Worm (Caenorhabditis elegans) whole organism, young adult: ENCODE results near the gene ZK512.2.

ENCODE experiments used
- B0336.3 ChIP-seq: fragments of 200-800 bp; sonication (Bioruptor generic); IDR thresholded peaks from 2 replicates; pipeline ENCODE4 v1.3.6; 2022; ENCODE audit warnings: missing genetic modification characterization, missing compliant biosample characterization
- C06A6.2 ChIP-seq: fragments of 200-800 bp; sonication (Bioruptor generic); conservative IDR thresholded peaks from 2 replicates; pipeline ENCODE4 v1.3.6; 2022; ENCODE audit warnings: missing genetic modification characterization, missing compliant biosample characterization
- D2030.7 ChIP-seq: fragments of 200-800 bp; sonication (Bioruptor generic); IDR thresholded peaks from 2 replicates; pipeline ENCODE4 v1.3.6; 2022; ENCODE audit warnings: missing genetic modification reagents, missing genetic modification characterization, missing compliant biosample characterization
- F37B4.10 ChIP-seq: fragments of 200-800 bp; sonication (Bioruptor generic); IDR thresholded peaks from 2 replicates; pipeline ENCODE4 v1.3.6; 2022; ENCODE audit warnings: missing genetic modification characterization, missing compliant biosample characterization
- F39B2.1 ChIP-seq: fragments of 200-800 bp; sonication (Bioruptor generic); IDR thresholded peaks from 2 replicates; pipeline ENCODE4 v1.3.6; 2022; ENCODE audit warnings: missing genetic modification reagents, missing genetic modification characterization, missing compliant biosample characterization
- F57C9.4 ChIP-seq: sonication (generic microtip); optimal IDR thresholded peaks from 2 replicates; lab custom pipeline; 2017; ENCODE audit warnings: mild to moderate bottlenecking, missing genetic modification characterization, missing compliant biosample characterization
- K11D2.4 ChIP-seq: fragments of 200-800 bp; sonication (Bioruptor generic); IDR thresholded peaks from 2 replicates; pipeline ENCODE4 v1.3.6; 2022; ENCODE audit warnings: missing genetic modification reagents, missing genetic modification characterization, missing compliant biosample characterization
- T26A5.8 ChIP-seq: sonication (generic microtip); optimal IDR thresholded peaks from 2 replicates; lab custom pipeline; 2016; ENCODE audit warnings: missing genetic modification characterization, missing compliant biosample characterization
- Y79H2A.3 ChIP-seq: fragments of 200-800 bp; sonication (Bioruptor generic); conservative IDR thresholded peaks from 2 replicates; pipeline ENCODE4 v1.3.6; 2022; ENCODE audit warnings: missing genetic modification reagents, missing genetic modification characterization, missing compliant biosample characterization
- athp-1 ChIP-seq: sonication (generic microtip); optimal IDR thresholded peaks from 2 replicates; lab custom pipeline; 2017; ENCODE audit warnings: mild to moderate bottlenecking, missing genetic modification characterization, missing compliant biosample characterization
- attf-6 ChIP-seq: fragments of 200-800 bp; sonication (Bioruptor generic); IDR thresholded peaks from 2 replicates; pipeline ENCODE4 v1.3.6; 2022; ENCODE audit warnings: missing genetic modification reagents, missing genetic modification characterization, missing compliant biosample characterization
- bed-1 ChIP-seq: fragments of 200-800 bp; sonication (Bioruptor generic); IDR thresholded peaks from 2 replicates; pipeline ENCODE4 v1.3.6; 2022; ENCODE audit warnings: missing genetic modification reagents, missing genetic modification characterization, missing compliant biosample characterization
- bed-2 ChIP-seq: fragments of 200-800 bp; sonication (Bioruptor generic); IDR thresholded peaks from 2 replicates; pipeline ENCODE4 v1.3.6; 2022; ENCODE audit warnings: missing genetic modification reagents, missing genetic modification characterization, missing compliant biosample characterization
- ceh-27 ChIP-seq: fragments of 200-800 bp; sonication (Bioruptor generic); optimal IDR thresholded peaks from 2 replicates; lab custom pipeline; 2018; ENCODE audit warnings: mild to moderate bottlenecking, missing genetic modification characterization, moderate library complexity, missing compliant biosample characterization
- ceh-79 ChIP-seq: sonication (generic microtip); optimal IDR thresholded peaks from 2 replicates; lab custom pipeline; 2017; ENCODE audit warnings: mild to moderate bottlenecking, missing genetic modification characterization, missing compliant biosample characterization
- ceh-91 ChIP-seq: fragments of 200-800 bp; sonication (Bioruptor generic); IDR thresholded peaks from 2 replicates; pipeline ENCODE4 v1.3.6; 2022; ENCODE audit warnings: missing genetic modification reagents, missing genetic modification characterization, missing compliant biosample characterization
- die-1 ChIP-seq: sonication (generic microtip); optimal IDR thresholded peaks from 2 replicates; lab custom pipeline; 2016; ENCODE audit warnings: missing genotype, mild to moderate bottlenecking, missing genetic modification characterization, missing compliant biosample characterization
- egl-18 ChIP-seq: fragments of 200-800 bp; sonication (Bioruptor generic); IDR thresholded peaks from 2 replicates; pipeline ENCODE4 v1.3.6; 2022; ENCODE audit warnings: missing genetic modification reagents, missing genetic modification characterization, missing compliant biosample characterization
- egl-44 ChIP-seq: fragments of 200-800 bp; sonication (Bioruptor generic); IDR thresholded peaks from 2 replicates; pipeline ENCODE4 v1.3.6; 2022; ENCODE audit warnings: missing genetic modification reagents, missing genetic modification characterization, missing compliant biosample characterization
- ekl-4 ChIP-seq: fragments of 200-800 bp; sonication (Bioruptor generic); IDR thresholded peaks from 2 replicates; pipeline ENCODE4 v1.3.6; 2022; ENCODE audit warnings: missing genetic modification reagents, missing genetic modification characterization, missing compliant biosample characterization
- him-1 ChIP-seq: sonication (generic microtip); optimal IDR thresholded peaks from 2 replicates; lab custom pipeline; 2016; ENCODE audit warnings: missing genotype, missing genetic modification reagents, missing genetic modification characterization, missing compliant biosample characterization
- hmg-1.2 ChIP-seq: fragments of 200-800 bp; sonication (Bioruptor generic); IDR thresholded peaks from 2 replicates; pipeline ENCODE4 v1.3.6; 2022; ENCODE audit warnings: missing genetic modification reagents, missing genetic modification characterization, missing compliant biosample characterization
- hmg-20 ChIP-seq: fragments of 200-800 bp; sonication (Bioruptor generic); IDR thresholded peaks from 2 replicates; pipeline ENCODE4 v1.3.6; 2022; ENCODE audit warnings: missing genetic modification reagents, missing genetic modification characterization, missing compliant biosample characterization
- hrde-1 ChIP-seq: sonication (generic microtip); optimal IDR thresholded peaks from 2 replicates; lab custom pipeline; 2016; ENCODE audit warnings: missing genetic modification characterization, mild to moderate bottlenecking, missing compliant biosample characterization, moderate library complexity, missing genotype, missing genetic modification reagents, borderline replicate concordance
- hsf-1 ChIP-seq: fragments of 200-800 bp; sonication (Bioruptor generic); IDR thresholded peaks from 2 replicates; pipeline ENCODE4 v1.3.6; 2022; ENCODE audit warnings: missing genetic modification reagents, missing genetic modification characterization, missing compliant biosample characterization
- lag-1 ChIP-seq: fragments of 200-800 bp; sonication (Bioruptor generic); IDR thresholded peaks from 2 replicates; pipeline ENCODE4 v1.3.6; 2022; ENCODE audit warnings: missing genetic modification reagents, missing genetic modification characterization, missing compliant biosample characterization
- lin-26 ChIP-seq: fragments of 200-800 bp; sonication (Bioruptor generic); IDR thresholded peaks from 2 replicates; pipeline ENCODE4 v1.3.6; 2022; ENCODE audit warnings: missing genetic modification reagents, missing genetic modification characterization, missing compliant biosample characterization
- lir-1 ChIP-seq: fragments of 200-800 bp; sonication (Bioruptor generic); conservative IDR thresholded peaks from 2 replicates; pipeline ENCODE4 v1.3.6; 2022; ENCODE audit warnings: missing genetic modification reagents, missing genetic modification characterization, missing compliant biosample characterization
- lsy-27 ChIP-seq: sonication (generic microtip); optimal IDR thresholded peaks from 2 replicates; lab custom pipeline; 2017; ENCODE audit warnings: missing genetic modification characterization, mild to moderate bottlenecking, missing compliant biosample characterization, antibody characterized with exemption, missing genotype, borderline replicate concordance; ENCODE audit not compliant: insufficient read depth
- madf-6 ChIP-seq: fragments of 200-800 bp; sonication (Bioruptor generic); IDR thresholded peaks from 2 replicates; pipeline ENCODE4 v1.3.6; 2022; ENCODE audit warnings: missing genetic modification reagents, missing genetic modification characterization, missing compliant biosample characterization
- mcd-1 ChIP-seq: fragments of 200-800 bp; sonication (Bioruptor generic); IDR thresholded peaks from 2 replicates; pipeline ENCODE4 v1.3.6; 2022; ENCODE audit warnings: missing genetic modification reagents, missing genetic modification characterization, missing compliant biosample characterization
- mes-4 ChIP-seq: sonication (generic microtip); optimal IDR thresholded peaks from 2 replicates; lab custom pipeline; 2016; ENCODE audit warnings: missing genotype, missing genetic modification characterization, missing compliant biosample characterization
- rec-8 ChIP-seq, 2 experiments: sonication (generic microtip); optimal IDR thresholded peaks; 2 replicates each; lab custom pipeline; 2016; ENCODE audit warnings: mild to moderate bottlenecking in 2 of 2, missing genetic modification characterization in 2 of 2, missing genetic modification reagents in 2 of 2, missing genotype in 2 of 2, missing biosample characterization in 1 of 2, missing compliant biosample characterization in 1 of 2, moderate library complexity in 1 of 2
- repo-1 ChIP-seq: sonication (generic microtip); optimal IDR thresholded peaks from 2 replicates; lab custom pipeline; 2017; ENCODE audit warnings: mild to moderate bottlenecking, missing genetic modification characterization, missing compliant biosample characterization
- rpc-1 ChIP-seq, 2 experiments: fragments of 150-350 bp in 1 of 2; sonication (generic microtip) in 1 of 2; optimal IDR thresholded peaks; 2 replicates each; lab custom pipeline; 2014 to 2018; ENCODE audit warnings: missing biosample characterization in 1 of 2, missing genetic modification characterization in 1 of 2, missing genetic modification reagents in 1 of 2, missing genotype in 1 of 2
- somi-1 ChIP-seq: fragments of 200-800 bp; sonication (Bioruptor generic); optimal IDR thresholded peaks from 2 replicates; lab custom pipeline; 2018; ENCODE audit warnings: mild to moderate bottlenecking, missing genetic modification characterization, missing compliant biosample characterization
- tlf-1 ChIP-seq: fragments of 200-800 bp; sonication (Bioruptor generic); optimal IDR thresholded peaks from 2 replicates; lab custom pipeline; 2018; ENCODE audit warnings: mild to moderate bottlenecking, missing genetic modification characterization, missing compliant biosample characterization
- xnd-1 ChIP-seq: sonication (generic microtip); optimal IDR thresholded peaks from 2 replicates; lab custom pipeline; 2016; ENCODE audit warnings: missing genotype, missing genetic modification reagents, missing genetic modification characterization, missing compliant biosample characterization
- zfh-2 ChIP-seq: fragments of 200-800 bp; sonication (Bioruptor generic); conservative IDR thresholded peaks from 2 replicates; pipeline ENCODE4 v1.3.6; 2022; ENCODE audit warnings: missing genetic modification reagents, missing genetic modification characterization, missing compliant biosample characterization
- ztf-22 ChIP-seq: fragments of 200-800 bp; sonication (Bioruptor generic); optimal IDR thresholded peaks from 2 replicates; lab custom pipeline; 2018; ENCODE audit warnings: mild to moderate bottlenecking, missing genetic modification characterization, moderate library complexity, missing compliant biosample characterization
- ztf-26 ChIP-seq: sonication (generic microtip); optimal IDR thresholded peaks from 2 replicates; lab custom pipeline; 2017; ENCODE audit warnings: missing genetic modification characterization, missing compliant biosample characterization
- ztf-6 ChIP-seq: fragments of 200-800 bp; sonication (Bioruptor generic); IDR thresholded peaks from 2 replicates; pipeline ENCODE4 v1.3.6; 2022; ENCODE audit warnings: missing genetic modification reagents, missing genetic modification characterization, missing compliant biosample characterization

The ZK512.2 gene

DNA sequence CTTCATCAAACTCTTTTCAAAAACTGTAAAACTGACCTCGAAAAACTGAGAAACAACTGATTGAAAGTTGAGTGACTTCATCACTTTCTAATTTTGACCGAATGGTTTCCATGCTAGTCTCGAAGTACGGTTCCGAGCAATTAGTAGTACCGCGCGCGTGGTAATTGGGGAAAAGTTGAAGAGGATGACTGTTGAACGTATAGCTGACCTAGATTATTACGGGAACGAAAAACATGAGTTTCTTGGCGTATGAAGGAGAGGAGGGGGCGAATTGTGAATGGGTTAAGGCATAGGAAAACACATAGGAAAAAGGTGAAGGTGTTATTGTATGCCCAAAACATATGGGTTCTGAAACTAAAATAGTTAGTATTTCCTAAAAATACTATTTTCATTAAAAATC is 17.0 kb upstream of the ZK512.2 start, which contains the start of gene ptr-9:
ptr-9 (minus strand) TSS at position 101 of the 400 bp plus-strand sequence.
- TF ChIP-seq ztf-26 (tag; lab: Kevin White, UChicago) = no peak
- no peak for TF ChIP-seq athp-1 (tag; lab: Kevin White, UChicago)
- TF ChIP-seq ekl-4 = no peak
- TF ChIP-seq B0336.3 (GFP tag; lab: Robert Waterston, UW) = no peak
- TF ChIP-seq ceh-79 (tag; lab: Kevin White, UChicago) = no peak

DNA sequence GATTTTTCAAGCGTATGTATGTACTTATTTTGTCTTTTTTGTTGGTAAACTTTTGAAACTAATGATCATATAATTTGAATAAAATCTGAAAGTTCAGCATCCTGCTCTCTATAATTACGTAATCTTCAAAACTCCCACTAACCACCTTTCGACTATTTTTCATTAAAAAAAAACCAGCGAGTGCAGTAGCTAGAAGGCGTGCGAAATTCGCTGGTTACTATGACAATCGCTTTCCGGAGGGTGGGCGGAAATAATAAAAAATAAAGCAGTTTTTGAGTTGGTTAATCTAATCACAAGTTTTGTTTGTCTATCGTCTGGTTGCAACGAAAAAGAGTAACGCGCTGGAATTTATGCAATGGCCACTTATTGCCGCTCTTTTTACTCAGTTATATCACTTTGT is 10.2 kb upstream of the ZK512.2 start, which contains the start of gene irld-34:
irld-34 (plus strand) TSS at position 301 of the 400 bp plus-strand sequence.
- no peak for TF ChIP-seq ztf-22 (GFP tag; lab: Kevin White, UChicago)
- no peak for TF ChIP-seq mcd-1 (GFP tag; lab: Robert Waterston, UW)
- TF ChIP-seq hsf-1 = no peak

- TF ChIP-seq lag-1 (GFP tag; lab: Robert Waterston, UW) (no peak), F39B2.1 (no peak), egl-44 (GFP tag; lab: Robert Waterston, UW) (no peak), rec-8 (tag; optimal IDR thresholded peaks at IDR 0.05; lab: Kevin White, UChicago) (no peak), rpc-1 (optimal IDR thresholded peaks at IDR 0.05; lab: Kevin White, UChicago) (no peak), rpc-1 (tag; optimal IDR thresholded peaks at IDR 0.05; lab: Kevin White, UChicago) (no peak), hmg-20 (GFP tag; lab: Robert Waterston, UW) (no peak), egl-18 (GFP tag; lab: Robert Waterston, UW) (no peak), somi-1 (GFP tag; lab: Kevin White, UChicago) (no peak), ztf-26 (tag; lab: Kevin White, UChicago) (no peak), xnd-1 (no peak), K11D2.4 (GFP tag; lab: Robert Waterston, UW) (no peak), bed-2 (GFP tag; lab: Robert Waterston, UW) (no peak), ztf-6 (GFP tag; lab: Robert Waterston, UW) (no peak), zfh-2 (GFP tag; lab: Robert Waterston, UW) (no peak), F37B4.10 (GFP tag; lab: Robert Waterston, UW) (no peak), madf-6 (GFP tag; lab: Robert Waterston, UW) (no peak), T26A5.8 (tag; lab: Kevin White, UChicago) (no peak)
Observed at ce11 chrIII:9153809-9154208, 9.2 kb upstream of the ZK512.2 start, which contains the start of gene nhl-1. nhl-1 (minus strand) TSS chrIII:9153909.

- TF ChIP-seq somi-1 (GFP tag; lab: Kevin White, UChicago) (peak; percentile 35), bed-1 (GFP tag; lab: Robert Waterston, UW) (no peak), ceh-79 (tag; lab: Kevin White, UChicago) (no peak), ekl-4 (no peak), Y79H2A.3 (GFP tag; lab: Robert Waterston, UW) (no peak), D2030.7 (GFP tag; lab: Robert Waterston, UW) (no peak), lin-26 (GFP tag; lab: Robert Waterston, UW) (no peak), F57C9.4 (tag; lab: Kevin White, UChicago) (no peak), hrde-1 (tag; lab: Kevin White, UChicago) (no peak)
Observed at ce11 chrIII:9152950-9153349, 8.4 kb upstream of the ZK512.2 start.

DNA sequence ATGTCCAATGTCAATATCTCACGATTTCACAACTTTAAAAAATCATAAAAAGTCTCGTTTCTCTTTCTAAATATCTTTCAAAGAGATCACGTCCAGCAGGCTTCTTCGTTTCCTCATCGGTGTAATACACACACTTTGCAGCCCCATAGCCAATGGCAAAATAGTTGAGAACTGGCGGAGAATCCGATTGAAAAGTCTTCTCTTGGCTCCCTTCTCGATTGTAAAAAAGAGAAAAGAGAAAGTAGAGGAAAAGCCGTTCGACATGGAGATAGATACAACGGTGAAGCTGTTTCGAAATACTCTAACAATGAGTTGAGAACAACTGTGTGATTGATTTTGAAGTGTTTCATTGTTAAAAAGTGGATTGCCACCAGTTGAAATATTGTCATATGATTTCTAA is 7.2 kb upstream of the ZK512.2 start:
- no peak for TF ChIP-seq hmg-20 (GFP tag; lab: Robert Waterston, UW)
- no peak for TF ChIP-seq die-1 (tag; lab: Kevin White, UChicago)
- TF ChIP-seq C06A6.2 (GFP tag; lab: Robert Waterston, UW) = no peak
- TF ChIP-seq ceh-27 (GFP tag; lab: Kevin White, UChicago) = no peak
- no peak for TF ChIP-seq tlf-1 (GFP tag; lab: Kevin White, UChicago)
- no peak for TF ChIP-seq him-1 (tag; lab: Kevin White, UChicago)
- no peak for TF ChIP-seq repo-1 (tag; lab: Kevin White, UChicago)
- TF ChIP-seq ceh-79 (tag; lab: Kevin White, UChicago) = no peak
- no peak for TF ChIP-seq mes-4 (tag; lab: Kevin White, UChicago)
- TF ChIP-seq attf-6 (GFP tag; lab: Robert Waterston, UW) = no peak
- TF ChIP-seq hmg-1.2 (GFP tag; lab: Robert Waterston, UW) = no peak
- TF ChIP-seq lsy-27 = no peak
- TF ChIP-seq athp-1 (tag; lab: Kevin White, UChicago) = no peak
- TF ChIP-seq lir-1 (GFP tag; lab: Robert Waterston, UW) = no peak
- no peak for TF ChIP-seq ceh-91 (GFP tag; lab: Robert Waterston, UW)
